Fruit fly (Drosophila melanogaster): ENCODE measurements around the gene CG13078.

The CG13078 gene

DNA sequence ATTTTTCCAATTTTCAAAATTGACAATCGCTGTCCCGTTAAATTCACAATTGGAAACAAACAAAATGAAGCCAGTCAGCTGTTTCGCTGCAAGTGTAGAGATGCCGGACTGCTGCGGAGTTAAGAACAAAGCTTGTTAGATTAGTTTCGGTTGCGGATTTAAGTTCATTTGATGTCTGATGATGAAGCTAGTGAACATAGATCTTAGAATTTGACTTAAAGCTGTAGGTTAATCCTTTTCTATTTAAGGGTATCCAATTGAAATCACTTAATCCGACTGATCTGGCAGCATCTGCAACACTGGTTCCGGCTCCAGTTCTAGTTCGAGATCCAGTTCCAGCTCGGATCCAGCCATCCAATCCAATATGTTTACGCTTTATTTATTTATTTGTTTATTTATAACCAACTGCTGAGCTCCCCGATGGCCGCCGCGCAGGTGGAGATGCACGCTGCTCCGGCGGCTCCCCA lies 20.2 kb downstream of the CG13078 start, which contains the start of the genes PCNA2 and CG10366 (continued):
- no peak for TF ChIP-seq CG16813 (GFP tag; IDR thresholded peaks at IDR 0.05; ENCODE audit: partially characterized antibody)
- TF ChIP-seq br (optimal IDR thresholded peaks at IDR 0.05) = no peak
- no peak for TF ChIP-seq prd (optimal IDR thresholded peaks at IDR 0.05)
- TF ChIP-seq prd (GFP tag; IDR thresholded peaks at IDR 0.05) = peak; percentile 67
- peak; percentile 77 for TF ChIP-seq CG9817 (tag; optimal IDR thresholded peaks at IDR 0.05)
- peak; percentile 66 for TF ChIP-seq CG2116 (GFP tag; optimal IDR thresholded peaks at IDR 0.05)
- no peak for TF ChIP-seq Lim3 (GFP tag; IDR thresholded peaks at IDR 0.05)
- TF ChIP-seq CG8290 (GFP tag; optimal IDR thresholded peaks at IDR 0.05) = peak; percentile 78
- TF ChIP-seq CG8290 (tag; optimal IDR thresholded peaks at IDR 0.05) = peak; percentile 60 to 76
- no peak for TF ChIP-seq CG17568 (GFP tag; optimal IDR thresholded peaks at IDR 0.05)
- TF ChIP-seq vfl (GFP tag; optimal IDR thresholded peaks at IDR 0.05) = peak; percentile 70
- TF ChIP-seq sc (optimal IDR thresholded peaks at IDR 0.05) = no peak
- no peak for TF ChIP-seq sc (GFP tag; optimal IDR thresholded peaks at IDR 0.05)
- TF ChIP-seq Dip3 (GFP tag; optimal IDR thresholded peaks at IDR 0.05) = peak; percentile 69
- no peak for TF ChIP-seq Dfd (GFP tag; optimal IDR thresholded peaks at IDR 0.05)
- TF ChIP-seq ken (GFP tag; IDR thresholded peaks at IDR 0.05) = peak; percentile 63; the same call in 1 of the 3 replicates
- TF ChIP-seq run (tag; optimal IDR thresholded peaks at IDR 0.05) = no peak
- TF ChIP-seq ranshi (GFP tag; IDR thresholded peaks at IDR 0.05) = no peak
- TF ChIP-seq CG7556 (GFP tag; optimal IDR thresholded peaks at IDR 0.05) = peak; percentile 51
- no peak for TF ChIP-seq sqz (GFP tag; optimal IDR thresholded peaks at IDR 0.05)
- TF ChIP-seq CG13287 (GFP tag; IDR thresholded peaks at IDR 0.05; ENCODE audit: partially characterized antibody) = peak; percentile 68
- no peak for TF ChIP-seq Sry-β (GFP tag; optimal IDR thresholded peaks at IDR 0.05)
- TF ChIP-seq CG6854 (GFP tag; optimal IDR thresholded peaks at IDR 0.05) = peak; percentile 25
- TF ChIP-seq HLH4C (GFP tag; IDR thresholded peaks at IDR 0.05; ENCODE audit: partially characterized antibody) = no peak
- TF ChIP-seq fd102C (GFP tag; optimal IDR thresholded peaks at IDR 0.05) = no peak
- TF ChIP-seq CG11093 (GFP tag; IDR thresholded peaks at IDR 0.05) = no peak
- TF ChIP-seq pum (GFP tag; optimal IDR thresholded peaks at IDR 0.05) = peak; percentile 74
- TF ChIP-seq cad (GFP tag; optimal IDR thresholded peaks at IDR 0.05) = no peak
- peak; percentile 55 for TF ChIP-seq Sry-δ (GFP tag; optimal IDR thresholded peaks at IDR 0.05)
- TF ChIP-seq eve (GFP tag; optimal IDR thresholded peaks at IDR 0.05) = no peak
- no peak for TF ChIP-seq CG10959 (GFP tag; IDR thresholded peaks at IDR 0.05)
- TF ChIP-seq emc (GFP tag; optimal IDR thresholded peaks at IDR 0.05) = peak; percentile 49
- peak; percentile 48; the same call in 2 of the 3 replicates for TF ChIP-seq ci (GFP tag; IDR thresholded peaks at IDR 0.05)
- peak; percentile 69 for TF ChIP-seq CG13624 (GFP tag; optimal IDR thresholded peaks at IDR 0.05)
- no peak for TF ChIP-seq dati (GFP tag; IDR thresholded peaks at IDR 0.05)
- TF ChIP-seq hb (GFP tag; IDR thresholded peaks at IDR 0.05; ENCODE audit: partially characterized antibody) = no peak
- TF ChIP-seq dysf (GFP tag; IDR thresholded peaks at IDR 0.05) = peak; percentile 44; the same call in 2 of the 3 replicates
- TF ChIP-seq CG34376 (GFP tag; optimal IDR thresholded peaks at IDR 0.05) = peak; percentile 70
- peak; percentile 66 for TF ChIP-seq H2.0 (GFP tag; IDR thresholded peaks at IDR 0.05)
- TF ChIP-seq chif (GFP tag; optimal IDR thresholded peaks at IDR 0.05) = peak; percentile 50 to 61
- TF ChIP-seq CG12391 (tag; optimal IDR thresholded peaks at IDR 0.05) = peak; percentile 79
- no peak for TF ChIP-seq Oaz (GFP tag; IDR thresholded peaks at IDR 0.05)
- no peak for TF ChIP-seq bigmax (GFP tag; optimal IDR thresholded peaks at IDR 0.05)
- TF ChIP-seq klu (GFP tag; IDR thresholded peaks at IDR 0.05) = peak; percentile 25; the same call in 1 of the 2 replicates
- TF ChIP-seq NFAT (GFP tag; IDR thresholded peaks at IDR 0.05) = peak; percentile 52; the same call in 1 of the 2 replicates
- TF ChIP-seq Hr3 (GFP tag; optimal IDR thresholded peaks at IDR 0.05) = peak; percentile 59
- TF ChIP-seq hth (optimal IDR thresholded peaks at IDR 0.05) = no peak
- peak; percentile 90 for TF ChIP-seq Sin3A (optimal IDR thresholded peaks at IDR 0.05)
- peak; percentile 62 for TF ChIP-seq CG8089 (GFP tag; optimal IDR thresholded peaks at IDR 0.05)
- TF ChIP-seq CG18262 (tag; optimal IDR thresholded peaks at IDR 0.05) = peak; percentile 54
- peak; percentile 72 for TF ChIP-seq CG15696 (tag; optimal IDR thresholded peaks at IDR 0.05)
- peak; percentile 78 for TF ChIP-seq ind (GFP tag; optimal IDR thresholded peaks at IDR 0.05)
- no peak for TF ChIP-seq CG30431 (GFP tag; optimal IDR thresholded peaks at IDR 0.05)
